Fruit fly (Drosophila melanogaster) Kc167 (cell line): ENCODE data around the gene CG32270.

Experiments used
- Myc ChIP-seq: fragments of >200 bp; optimal IDR thresholded peaks from 2 replicates; lab custom pipeline; 2017; ENCODE audit warnings: missing external identifiers
- Sin3A ChIP-seq: fragments of >200 bp; optimal IDR thresholded peaks from 2 replicates; lab custom pipeline; 2018; ENCODE audit warnings: missing external identifiers
- h ChIP-seq: fragments of >200 bp; optimal IDR thresholded peaks from 3 replicates; lab custom pipeline; 2018; ENCODE audit warnings: missing external identifiers
- insv ChIP-seq: fragments of >200 bp; optimal IDR thresholded peaks from 3 replicates; lab custom pipeline; 2018; ENCODE audit warnings: missing external identifiers
- psq ChIP-seq: fragments of >200 bp; optimal IDR thresholded peaks from 2 replicates; lab custom pipeline; 2017; ENCODE audit warnings: missing external identifiers
- ttk ChIP-seq: sonication (Bioruptor generic); optimal IDR thresholded peaks from 2 replicates; lab custom pipeline; 2017; ENCODE audit warnings: missing external identifiers

CG32270 gene

dm6 chr3L:3239033-3239752, 30.4 kb upstream of the CG32270 start, which contains the start of gene CG17746:
Gene CG17746, minus strand, starts transcription at chr3L:3239578.
- TF ChIP-seq Myc (lab: Kevin White, UChicago) (no peak), psq (lab: Kevin White, UChicago) (no peak), Sin3A (lab: Kevin White, UChicago) (no peak)

DNA sequence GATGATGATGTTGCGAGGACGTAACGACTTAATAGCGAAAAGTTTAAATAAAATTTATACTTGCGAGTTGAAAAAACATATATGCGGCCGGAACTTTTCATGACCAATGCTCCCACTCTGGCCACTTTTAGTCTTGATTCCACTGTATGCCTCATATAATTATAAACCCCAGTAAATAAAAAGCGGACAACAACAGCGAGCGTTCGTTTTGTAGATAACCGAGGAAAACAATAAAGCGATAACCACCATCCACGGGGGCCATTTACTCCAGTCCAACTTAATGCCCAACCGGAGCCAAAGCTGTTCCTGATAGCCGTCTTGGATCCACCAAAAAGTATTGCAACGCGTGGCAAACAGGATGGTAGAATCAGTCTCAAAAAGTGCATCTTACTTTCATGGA, 27.5 kb upstream of the CG32270 start:
- TF ChIP-seq Sin3A (lab: Kevin White, UChicago): no peak
- TF ChIP-seq psq (lab: Kevin White, UChicago): no peak
- TF ChIP-seq Myc (lab: Kevin White, UChicago): no peak
- no peak for TF ChIP-seq ttk (lab: Kevin White, UChicago)
- no peak for TF ChIP-seq insv (lab: Kevin White, UChicago)
- TF ChIP-seq h (lab: Kevin White, UChicago): no peak

- no peak for TF ChIP-seq insv (lab: Kevin White, UChicago)
- TF ChIP-seq ttk (lab: Kevin White, UChicago): no peak
- TF ChIP-seq Myc (lab: Kevin White, UChicago): no peak
- no peak for TF ChIP-seq h (lab: Kevin White, UChicago)
Measured at dm6 chr3L:3226458-3226783, 17.6 kb upstream of the CG32270 start.

- TF ChIP-seq Myc (lab: Kevin White, UChicago) (no peak), insv (lab: Kevin White, UChicago) (no peak), h (lab: Kevin White, UChicago) (no peak), ttk (lab: Kevin White, UChicago) (no peak), Sin3A (lab: Kevin White, UChicago) (no peak), psq (lab: Kevin White, UChicago) (no peak)
Measured at dm6 chr3L:3225769-3226457, 17.1 kb upstream of the CG32270 start.

DNA sequence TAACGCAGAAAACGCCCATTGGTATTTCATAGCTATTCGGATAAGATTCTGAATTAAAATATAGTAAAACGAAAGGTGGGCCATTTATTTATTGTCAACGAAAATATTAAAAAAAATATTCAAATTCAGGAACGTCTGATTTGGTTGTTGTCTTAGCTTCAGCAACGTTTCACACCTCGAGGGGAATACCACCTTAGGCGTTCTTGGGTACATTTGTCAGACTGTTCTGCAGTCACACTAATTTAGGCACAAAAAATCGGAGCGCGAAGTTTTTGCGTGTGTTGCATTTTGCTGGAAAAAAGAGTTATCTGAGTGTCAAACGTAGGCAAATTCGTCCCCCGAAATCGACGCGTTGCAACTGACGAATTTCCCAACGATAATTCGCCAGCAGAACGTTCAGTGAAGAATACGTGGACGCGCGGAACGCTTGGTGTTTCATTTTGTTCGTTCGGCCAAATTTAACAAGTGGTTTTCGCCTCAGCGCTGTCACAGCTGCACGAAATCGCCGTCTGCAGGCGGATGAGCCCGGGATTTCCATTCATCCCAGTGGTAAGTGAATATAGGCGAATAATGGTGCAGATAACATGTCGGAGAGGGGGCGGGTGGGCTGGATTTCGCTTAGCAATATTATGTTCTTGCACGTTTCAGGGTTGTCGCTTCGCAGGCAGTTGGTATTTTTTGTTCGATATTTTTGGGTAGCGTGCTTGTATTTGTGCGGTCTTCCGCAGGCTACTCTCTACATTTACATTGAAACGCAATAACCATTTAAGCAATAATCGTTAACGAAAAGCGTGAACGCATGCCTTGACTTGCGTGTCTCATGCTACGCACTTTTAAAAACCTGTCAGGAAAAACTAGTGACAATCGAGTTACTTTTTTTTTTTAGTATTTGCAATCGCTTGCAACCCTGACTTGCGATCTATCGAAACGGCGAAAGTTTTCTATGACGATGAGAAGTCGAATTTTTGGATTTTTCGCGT, 16.2 kb upstream of the CG32270 start, which contains the start of gene Larp4B:
Gene Larp4B, plus strand, starts transcription at position 99 of the 980 bp plus-strand sequence.
- no peak for TF ChIP-seq Myc (lab: Kevin White, UChicago)
- no peak for TF ChIP-seq ttk (lab: Kevin White, UChicago)
- TF ChIP-seq insv (lab: Kevin White, UChicago): no peak
- no peak for TF ChIP-seq h (lab: Kevin White, UChicago)

dm6 chr3L:3223390-3223914, 14.7 kb upstream of the CG32270 start:
- TF ChIP-seq insv (lab: Kevin White, UChicago) (no peak), Sin3A (lab: Kevin White, UChicago) (no peak), Myc (lab: Kevin White, UChicago) (no peak), ttk (lab: Kevin White, UChicago) (no peak), psq (lab: Kevin White, UChicago) (no peak), h (lab: Kevin White, UChicago) (no peak)

- no peak for TF ChIP-seq psq (lab: Kevin White, UChicago)
- TF ChIP-seq Sin3A (lab: Kevin White, UChicago): no peak
- no peak for TF ChIP-seq ttk (lab: Kevin White, UChicago)
- TF ChIP-seq insv (lab: Kevin White, UChicago): no peak
- TF ChIP-seq Myc (lab: Kevin White, UChicago): no peak
- TF ChIP-seq h (lab: Kevin White, UChicago): no peak
Measured at dm6 chr3L:3222643-3223389, 14.0 kb upstream of the CG32270 start, which contains the start of the genes RpL28 and eIF1. Gene RpL28, minus strand, starts transcription at chr3L:3222960. Gene eIF1, plus strand, starts transcription at chr3L:3223341.

DNA sequence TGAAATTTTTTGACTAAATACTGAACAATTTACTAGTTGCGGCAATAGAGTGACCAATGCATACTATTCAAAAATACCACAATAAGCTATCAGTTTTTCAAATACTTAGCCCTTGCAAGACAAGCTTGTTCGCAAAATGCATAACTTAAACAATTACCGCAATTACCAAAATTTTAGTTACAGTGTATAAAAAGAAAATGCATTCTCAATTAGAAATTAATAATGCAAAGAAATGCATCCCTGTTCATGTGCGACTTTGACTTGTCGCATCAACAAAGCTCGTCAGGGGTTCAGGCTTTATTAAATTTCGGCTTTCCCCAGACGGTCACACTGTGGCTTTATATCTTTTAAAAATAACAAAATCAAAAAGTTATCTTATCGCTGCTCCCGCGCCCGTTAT, 10.1 kb upstream of the CG32270 start, which contains the start of the genes hob and nSMase:
Gene hob, minus strand, starts transcription at position 62 of the 400 bp plus-strand sequence.
Gene nSMase, plus strand, starts transcription at position 298 of the 400 bp plus-strand sequence.
- no peak for TF ChIP-seq insv (lab: Kevin White, UChicago)
- TF ChIP-seq psq (lab: Kevin White, UChicago): no peak
- no peak for TF ChIP-seq Myc (lab: Kevin White, UChicago)
- no peak for TF ChIP-seq Sin3A (lab: Kevin White, UChicago)
- no peak for TF ChIP-seq h (lab: Kevin White, UChicago)
- no peak for TF ChIP-seq ttk (lab: Kevin White, UChicago)

DNA sequence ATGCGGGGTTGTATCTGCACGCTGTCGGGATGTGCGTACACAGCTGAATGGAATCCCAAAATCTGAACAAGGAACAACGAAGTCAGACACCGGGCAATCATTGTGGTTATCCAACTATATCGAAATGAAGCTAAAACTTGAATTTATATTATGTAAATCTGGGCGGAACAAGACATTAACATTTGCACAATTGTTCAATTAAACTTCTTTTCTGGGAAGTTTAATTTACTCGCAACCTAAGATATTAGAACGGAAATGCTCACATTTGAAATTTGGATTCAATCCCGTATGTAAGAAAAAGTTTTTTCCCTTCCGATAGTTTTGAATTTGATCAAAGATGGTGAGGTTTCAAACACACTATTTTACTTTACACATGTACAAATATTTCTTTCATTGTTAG, 2.5 kb downstream of the CG32270 start, which contains the start of gene CG33160:
Gene CG33160, minus strand, starts transcription at position 101 of the 400 bp plus-strand sequence.
- TF ChIP-seq ttk (lab: Kevin White, UChicago) (no peak), insv (lab: Kevin White, UChicago) (no peak), Sin3A (lab: Kevin White, UChicago) (no peak), h (lab: Kevin White, UChicago) (no peak), Myc (lab: Kevin White, UChicago) (no peak), psq (lab: Kevin White, UChicago) (no peak)

DNA sequence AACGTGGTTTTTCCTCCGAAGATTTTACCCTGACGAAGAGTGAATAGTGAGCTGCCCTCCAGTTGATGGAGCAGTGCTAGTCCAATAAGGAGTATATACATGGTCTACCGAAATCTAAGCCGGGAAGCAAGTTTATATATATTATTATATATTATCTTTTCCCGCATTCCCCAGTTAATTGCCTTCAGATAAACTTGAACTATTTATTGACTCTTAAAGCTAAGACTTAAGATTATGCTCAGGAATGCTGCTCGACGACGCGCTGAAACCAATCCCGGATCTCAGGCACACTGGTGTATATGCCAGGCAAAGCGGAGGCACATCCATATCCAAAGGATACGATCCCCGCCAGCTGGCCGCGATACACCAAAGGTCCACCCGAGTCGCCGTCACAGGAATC, 3.4 kb downstream of the CG32270 start, which contains the start of gene CG32277:
Gene CG32277, minus strand, starts transcription at position 101 of the 400 bp plus-strand sequence.
- TF ChIP-seq insv (lab: Kevin White, UChicago) (no peak), Sin3A (lab: Kevin White, UChicago) (no peak), ttk (lab: Kevin White, UChicago) (no peak), Myc (lab: Kevin White, UChicago) (no peak), psq (lab: Kevin White, UChicago) (no peak), h (lab: Kevin White, UChicago) (no peak)
